Fruit fly (Drosophila melanogaster): ENCODE data around the gene CG7126.

dm6 chr3R:18309910-18310309, 7.3 kb upstream of the CG7126 start:
- TF ChIP-seq CTCF (optimal IDR thresholded peaks at IDR 0.05) (no peak), CG8478 (optimal IDR thresholded peaks at IDR 0.05) (no peak)
